Fruit fly (Drosophila melanogaster) whole organism, embryonic: ENCODE measurements around the gene cher.
A peak's percentile ranks its signal among the peaks of the same experiment; 100 is the strongest.

Source experiments
- ATbp ChIP-seq: fragments of 200-800 bp; sonication (Bioruptor generic); optimal IDR thresholded peaks from 2 replicates; lab custom pipeline; 2017; ENCODE audit warnings: missing biosample characterization, mild to moderate bottlenecking, missing genetic modification characterization, missing genetic modification reagents
- B-H1 ChIP-seq: fragments of 200-800 bp; sonication (Bioruptor generic); IDR thresholded peaks from 3 replicates; pipeline ENCODE4 v1.3.6; 2022; ENCODE audit warnings: missing biosample characterization, missing genetic modification characterization
- Bteb2 ChIP-seq: fragments of 200-800 bp; sonication (Bioruptor generic); optimal IDR thresholded peaks from 2 replicates; lab custom pipeline; 2016; ENCODE audit warnings: missing biosample characterization, missing genetic modification characterization
- CG10267 ChIP-seq: fragments of 200-800 bp; sonication (Bioruptor generic); optimal IDR thresholded peaks from 2 replicates; lab custom pipeline; 2018; ENCODE audit warnings: missing biosample characterization, mild to moderate bottlenecking, missing genetic modification characterization, moderate library complexity
- CG11696 ChIP-seq: fragments of 200-800 bp; sonication (Bioruptor generic); IDR thresholded peaks from 2 replicates; pipeline ENCODE4 v1.3.6; 2022; ENCODE audit warnings: missing biosample characterization, missing genetic modification characterization
- CG12104 ChIP-seq: fragments of 200-800 bp; sonication (Bioruptor generic); optimal IDR thresholded peaks from 3 replicates; lab custom pipeline; 2016; ENCODE audit warnings: missing biosample characterization, missing genetic modification characterization
- CG12299 ChIP-seq: fragments of 200-800 bp; sonication (Bioruptor generic); optimal IDR thresholded peaks from 2 replicates; lab custom pipeline; 2018; ENCODE audit warnings: missing biosample characterization, mild to moderate bottlenecking, missing genetic modification characterization
- CG12391 ChIP-seq: fragments of 200-800 bp; sonication (Bioruptor generic); optimal IDR thresholded peaks from 3 replicates; lab custom pipeline; 2018; ENCODE audit warnings: missing biosample characterization, mild to moderate bottlenecking, missing genetic modification characterization, moderate library complexity
- CG13424 ChIP-seq: fragments of 200-800 bp; sonication (Bioruptor generic); optimal IDR thresholded peaks from 2 replicates; lab custom pipeline; 2019; ENCODE audit warnings: missing biosample characterization, mild to moderate bottlenecking, missing genetic modification characterization, moderate library complexity
- CG14050 ChIP-seq: fragments of 200-800 bp; sonication (Bioruptor generic); IDR thresholded peaks from 3 replicates; pipeline ENCODE4 v1.3.6; 2022; ENCODE audit warnings: missing biosample characterization, missing genetic modification characterization
- CG15696 ChIP-seq: fragments of 200-800 bp; sonication (Bioruptor generic); optimal IDR thresholded peaks from 2 replicates; lab custom pipeline; 2019; ENCODE audit warnings: missing biosample characterization, mild to moderate bottlenecking, missing genetic modification characterization, moderate library complexity
- CG1603 ChIP-seq: fragments of 200-800 bp; sonication (Bioruptor generic); optimal IDR thresholded peaks from 2 replicates; lab custom pipeline; 2019; ENCODE audit warnings: missing biosample characterization, mild to moderate bottlenecking, missing genetic modification characterization, moderate library complexity
- CG17829 ChIP-seq: fragments of 200-800 bp; optimal IDR thresholded peaks from 2 replicates; lab custom pipeline; 2019; ENCODE audit warnings: missing biosample characterization, mild to moderate bottlenecking, missing genetic modification characterization, moderate library complexity
- CG2116 ChIP-seq: fragments of 200-800 bp; sonication (Bioruptor generic); optimal IDR thresholded peaks from 3 replicates; lab custom pipeline; 2018; ENCODE audit warnings: missing biosample characterization, mild to moderate bottlenecking, missing genetic modification characterization
- CG4424 ChIP-seq: fragments of 200-800 bp; sonication (Bioruptor generic); optimal IDR thresholded peaks from 3 replicates; lab custom pipeline; 2016; ENCODE audit warnings: missing biosample characterization, missing genetic modification characterization
- CG6689 ChIP-seq: fragments of 200-800 bp; sonication (Bioruptor generic); IDR thresholded peaks from 2 replicates; pipeline ENCODE4 v1.3.6; 2022; ENCODE audit warnings: missing biosample characterization, missing genetic modification characterization
- CG7745 ChIP-seq: fragments of 200-800 bp; sonication (Bioruptor generic); optimal IDR thresholded peaks from 2 replicates; lab custom pipeline; 2018; ENCODE audit warnings: missing biosample characterization, mild to moderate bottlenecking, missing genetic modification characterization, moderate library complexity
- CG9727 ChIP-seq: fragments of 200-800 bp; sonication (Bioruptor generic); optimal IDR thresholded peaks from 3 replicates; lab custom pipeline; 2017; ENCODE audit warnings: missing biosample characterization, mild to moderate bottlenecking, missing genetic modification characterization
- CG9817 ChIP-seq: fragments of 200-800 bp; sonication (Bioruptor generic); optimal IDR thresholded peaks from 2 replicates; lab custom pipeline; 2018; ENCODE audit warnings: missing biosample characterization, mild to moderate bottlenecking, missing genetic modification characterization, moderate library complexity
- Fer1 ChIP-seq: fragments of 200-800 bp; sonication (Bioruptor generic); optimal IDR thresholded peaks from 2 replicates; lab custom pipeline; 2017; ENCODE audit warnings: missing biosample characterization, mild to moderate bottlenecking, missing genetic modification characterization
- HLHmδ ChIP-seq: fragments of 200-800 bp; sonication (Bioruptor generic); optimal IDR thresholded peaks from 2 replicates; lab custom pipeline; 2018; ENCODE audit warnings: missing biosample characterization, mild to moderate bottlenecking, missing genetic modification characterization, moderate library complexity
- Hmx ChIP-seq: fragments of 200-800 bp; sonication (Bioruptor generic); optimal IDR thresholded peaks from 2 replicates; lab custom pipeline; 2016; ENCODE audit warnings: missing biosample characterization, missing genetic modification characterization
- Mad ChIP-seq: fragments of 200-800 bp; sonication (Bioruptor generic); optimal IDR thresholded peaks from 2 replicates; lab custom pipeline; 2016; ENCODE audit warnings: missing biosample characterization, missing genetic modification characterization
- Opbp ChIP-seq: fragments of 200-800 bp; sonication (Bioruptor generic); IDR thresholded peaks from 3 replicates; pipeline ENCODE4 v1.3.6; 2022; ENCODE audit warnings: missing biosample characterization, missing genetic modification characterization; ENCODE audit not compliant: partially characterized antibody
- Pdp1 ChIP-seq, 2 experiments: fragments of 200-800 bp; sonication (Bioruptor generic); optimal IDR thresholded peaks; 3 replicates each; lab custom pipeline; 2016; ENCODE audit warnings: missing biosample characterization in 2 of 2, missing genetic modification characterization in 2 of 2, mild to moderate bottlenecking in 1 of 2, moderate library complexity in 1 of 2
- Sin3A ChIP-seq: fragments of >200 bp; optimal IDR thresholded peaks from 2 replicates; lab custom pipeline; 2018
- Spps ChIP-seq: fragments of 200-800 bp; sonication (Bioruptor generic); optimal IDR thresholded peaks from 2 replicates; lab custom pipeline; 2018; ENCODE audit warnings: missing biosample characterization, mild to moderate bottlenecking, missing genetic modification characterization
- Sry-β ChIP-seq: fragments of 200-800 bp; sonication (Bioruptor generic); optimal IDR thresholded peaks from 2 replicates; lab custom pipeline; 2018; ENCODE audit warnings: missing biosample characterization, mild to moderate bottlenecking, missing genetic modification characterization, moderate library complexity
- Ssrp ChIP-seq: fragments of 200-800 bp; sonication (Bioruptor generic); optimal IDR thresholded peaks from 2 replicates; lab custom pipeline; 2018; ENCODE audit warnings: missing biosample characterization, mild to moderate bottlenecking, missing genetic modification characterization, moderate library complexity
- az2 ChIP-seq: fragments of 200-800 bp; sonication (Bioruptor generic); optimal IDR thresholded peaks from 3 replicates; lab custom pipeline; 2016; ENCODE audit warnings: missing biosample characterization, missing genetic modification characterization
- caup ChIP-seq: fragments of 200-800 bp; sonication (Bioruptor generic); optimal IDR thresholded peaks from 3 replicates; lab custom pipeline; 2017; ENCODE audit warnings: missing biosample characterization, mild to moderate bottlenecking, missing genetic modification characterization, moderate library complexity; ENCODE audit not compliant: severe bottlenecking
- crol ChIP-seq: fragments of 200-800 bp; sonication (Bioruptor generic); IDR thresholded peaks from 2 replicates; pipeline ENCODE4 v1.3.6; 2022; ENCODE audit warnings: missing biosample characterization, missing genetic modification characterization
- exex ChIP-seq: fragments of 200-800 bp; sonication (Bioruptor generic); optimal IDR thresholded peaks from 4 replicates; lab custom pipeline; 2018; ENCODE audit warnings: missing biosample characterization, mild to moderate bottlenecking, missing genetic modification characterization, moderate library complexity
- fru ChIP-seq: fragments of >200 bp; optimal IDR thresholded peaks from 2 replicates; lab custom pipeline; 2017
- gfzf ChIP-seq: fragments of 200-800 bp; sonication (Bioruptor generic); optimal IDR thresholded peaks from 2 replicates; lab custom pipeline; 2016; ENCODE audit warnings: missing biosample characterization, mild to moderate bottlenecking, missing genetic modification characterization, moderate library complexity
- grau ChIP-seq: fragments of 200-800 bp; optimal IDR thresholded peaks from 3 replicates; lab custom pipeline; 2019; ENCODE audit warnings: missing biosample characterization, mild to moderate bottlenecking, missing genetic modification characterization, moderate library complexity
- gt ChIP-seq: fragments of 200-800 bp; sonication (Bioruptor generic); IDR thresholded peaks from 2 replicates; pipeline ENCODE4 v1.3.6; 2022; ENCODE audit warnings: missing biosample characterization, missing genetic modification characterization
- her ChIP-seq: fragments of 200-800 bp; sonication (Bioruptor generic); optimal IDR thresholded peaks from 2 replicates; lab custom pipeline; 2016; ENCODE audit warnings: missing biosample characterization, missing genetic modification characterization
- inv ChIP-seq: fragments of 200-800 bp; sonication (Bioruptor generic); IDR thresholded peaks from 2 replicates; pipeline ENCODE4 v1.3.6; 2022; ENCODE audit warnings: missing biosample characterization, missing genetic modification characterization; ENCODE audit not compliant: partially characterized antibody
- ken ChIP-seq: fragments of 200-800 bp; sonication (Bioruptor generic); IDR thresholded peaks from 3 replicates; pipeline ENCODE4 v1.3.6; 2022; ENCODE audit warnings: missing biosample characterization, missing genetic modification characterization
- kni ChIP-seq: fragments of 200-800 bp; sonication (Bioruptor generic); optimal IDR thresholded peaks from 3 replicates; lab custom pipeline; 2017; ENCODE audit warnings: mild to moderate bottlenecking, missing biosample characterization, missing genetic modification reagents, missing genetic modification characterization
- lilli ChIP-seq: fragments of 200-800 bp; sonication (Bioruptor generic); optimal IDR thresholded peaks from 3 replicates; lab custom pipeline; 2016; ENCODE audit warnings: missing biosample characterization, missing genetic modification characterization
- scrt ChIP-seq: fragments of 200-800 bp; sonication (Bioruptor generic); optimal IDR thresholded peaks from 2 replicates; lab custom pipeline; 2018; ENCODE audit warnings: missing biosample characterization, mild to moderate bottlenecking, missing genetic modification characterization, moderate library complexity
- sisA ChIP-seq: fragments of 200-800 bp; sonication (Bioruptor generic); IDR thresholded peaks from 2 replicates; pipeline ENCODE4 v1.3.6; 2022; ENCODE audit warnings: missing biosample characterization, missing genetic modification characterization
- slp2 ChIP-seq: fragments of 200-800 bp; sonication (Bioruptor generic); optimal IDR thresholded peaks from 2 replicates; lab custom pipeline; 2016; ENCODE audit warnings: missing biosample characterization, missing genetic modification characterization
- stc ChIP-seq: fragments of 200-800 bp; sonication (Bioruptor generic); IDR thresholded peaks from 2 replicates; pipeline ENCODE4 v1.3.6; 2022; ENCODE audit warnings: missing biosample characterization, missing genetic modification characterization
- sug ChIP-seq: fragments of 200-800 bp; optimal IDR thresholded peaks from 2 replicates; lab custom pipeline; 2019; ENCODE audit warnings: missing biosample characterization, mild to moderate bottlenecking, missing genetic modification characterization, moderate library complexity
- tgo ChIP-seq: fragments of 200-800 bp; sonication (Bioruptor generic); IDR thresholded peaks from 3 replicates; pipeline ENCODE4 v1.3.6; 2022; ENCODE audit warnings: missing biosample characterization, missing genetic modification characterization
- trh ChIP-seq: fragments of 200-800 bp; sonication (Bioruptor generic); optimal IDR thresholded peaks from 2 replicates; lab custom pipeline; 2016; ENCODE audit warnings: missing biosample characterization, missing genetic modification characterization
- zen2 ChIP-seq: fragments of 200-800 bp; sonication (Bioruptor generic); IDR thresholded peaks from 3 replicates; pipeline ENCODE4 v1.3.6; 2022; ENCODE audit warnings: missing biosample characterization, missing genetic modification characterization; ENCODE audit not compliant: partially characterized antibody

Gene cher

dm6 chr3R:17042838-17043569, 82.2 kb downstream of the cher start, which contains the start of the genes bdwf and Patr-1 (continued):
- TF ChIP-seq CG6689 (GFP tag; lab: Robert Waterston, UW) (no peak), CG1603 (tag; lab: Kevin White, UChicago) (peak; percentile 3), Spps (tag; lab: Kevin White, UChicago) (no peak), sug (tag; lab: Kevin White, UChicago) (peak; percentile 36), zen2 (peak; percentile 81; the same call in 2 of the 3 replicates), CG12299 (no peak), CG15696 (no peak), grau (tag; lab: Kevin White, UChicago) (peak; percentile 20), CG10267 (peak; percentile 44), her (no peak), B-H1 (GFP tag; lab: Robert Waterston, UW) (no peak), stc (GFP tag; lab: Robert Waterston, UW) (0 out of 2 replicates have a peak, but pooled peaks have one; percentile 6), exex (tag; lab: Kevin White, UChicago) (peak; percentile 50), Ssrp (tag; lab: Kevin White, UChicago) (peak; percentile 17), scrt (GFP tag; lab: Kevin White, UChicago) (no peak), gt (GFP tag; lab: Robert Waterston, UW) (no peak), Pdp1 (GFP tag; optimal IDR thresholded peaks at IDR 0.05; lab: Kevin White, UChicago) (peak in 1 of 2 experiments; percentile 17), Sry-β (GFP tag; lab: Kevin White, UChicago) (peak; percentile 33), Hmx (no peak), HLHmδ (GFP tag; lab: Kevin White, UChicago) (no peak), ken (GFP tag; lab: Robert Waterston, UW) (no peak), lilli (GFP tag; lab: Kevin White, UChicago) (peak; percentile 37), tgo (no peak), fru (no peak), Sin3A (lab: Kevin White, UChicago) (peak; percentile 49), CG14050 (GFP tag; lab: Robert Waterston, UW) (no peak), CG4424 (no peak), CG9817 (tag; lab: Kevin White, UChicago) (peak; percentile 4), ATbp (GFP tag; lab: Kevin White, UChicago) (no peak), crol (GFP tag; lab: Robert Waterston, UW) (no peak), Opbp (GFP tag; lab: Robert Waterston, UW) (peak; percentile 89), CG13424 (tag; lab: Kevin White, UChicago) (peak; percentile 41), gfzf (peak; percentile 17), Mad (GFP tag; lab: Kevin White, UChicago) (no peak), Bteb2 (no peak), CG7745 (tag; lab: Kevin White, UChicago) (no peak), az2 (GFP tag; lab: Kevin White, UChicago) (peak; percentile 7), CG17829 (tag; lab: Kevin White, UChicago) (peak; percentile 35), sisA (GFP tag; lab: Robert Waterston, UW) (no peak), CG12391 (tag; lab: Kevin White, UChicago) (peak; percentile 63), inv (GFP tag; lab: Robert Waterston, UW) (peak; percentile 92), CG9727 (GFP tag; lab: Kevin White, UChicago) (peak; percentile 53), CG11696 (no peak), kni (GFP tag; lab: Kevin White, UChicago) (peak; percentile 67), caup (GFP tag; lab: Kevin White, UChicago) (no peak), Fer1 (GFP tag; lab: Kevin White, UChicago) (no peak), trh (GFP tag; lab: Kevin White, UChicago) (no peak), CG2116 (GFP tag; lab: Kevin White, UChicago) (peak; percentile 78), slp2 (GFP tag; lab: Kevin White, UChicago) (peak; percentile 10), CG12104 (GFP tag; lab: Kevin White, UChicago) (no peak)
